Worm (Caenorhabditis elegans) whole organism, L1 larva: ENCODE measurements around the gene ZK863.8.

Experiments
- C04F5.9 ChIP-seq: sonication (generic microtip); optimal IDR thresholded peaks from 2 replicates; lab custom pipeline; 2016; ENCODE audit warnings: missing genetic modification characterization, missing compliant biosample characterization
- blmp-1 ChIP-seq: fragments of 150-350 bp; optimal IDR thresholded peaks from 2 replicates; lab custom pipeline; 2014; ENCODE audit warnings: missing biosample characterization, missing genetic modification characterization
- ceh-63 ChIP-seq: fragments of 200-800 bp; sonication (Bioruptor generic); optimal IDR thresholded peaks from 2 replicates; lab custom pipeline; 2018; ENCODE audit warnings: mild to moderate bottlenecking, missing genetic modification characterization, missing compliant biosample characterization
- ces-1 ChIP-seq: fragments of 150-350 bp; optimal IDR thresholded peaks from 2 replicates; lab custom pipeline; 2014; ENCODE audit warnings: missing biosample characterization, missing genetic modification reagents, missing genetic modification characterization
- dpl-1 ChIP-seq, 3 experiments: fragments of 150-350 bp in 2 of 3; sonication (generic microtip) in 1 of 3; optimal IDR thresholded peaks; 2 replicates each; lab custom pipeline; 2014 to 2017; ENCODE audit warnings: missing biosample characterization in 3 of 3, missing genetic modification characterization in 3 of 3, missing genetic modification reagents in 3 of 3
- efl-1 ChIP-seq, 4 experiments: fragments of 150-350 bp; optimal IDR thresholded peaks in 3 of 4; peaks in 1 of 4; 1 replicate in 1 of 4; 2 replicates in 3 of 4; lab custom pipeline; 2014; ENCODE audit warnings: missing biosample characterization in 2 of 4, missing genetic modification characterization in 2 of 4, missing genetic modification reagents in 2 of 4
- efl-3 ChIP-seq: fragments of 200-800 bp; sonication (Bioruptor generic); optimal IDR thresholded peaks from 2 replicates; lab custom pipeline; 2018; ENCODE audit warnings: mild to moderate bottlenecking, missing genetic modification characterization, missing compliant biosample characterization
- elt-2 ChIP-seq: sonication (generic microtip); optimal IDR thresholded peaks from 2 replicates; lab custom pipeline; 2016; ENCODE audit warnings: missing genetic modification characterization, mild to moderate bottlenecking, inconsistent platforms, missing compliant biosample characterization, missing genetic modification reagents
- elt-3 ChIP-seq, 6 experiments: fragments of 150-350 bp in 1 of 6; sonication (generic microtip); optimal IDR thresholded peaks; 2 replicates each; lab custom pipeline; 2017 to 2018; ENCODE audit warnings: missing biosample characterization in 6 of 6, missing genetic modification characterization in 6 of 6, inconsistent platforms in 1 of 6
- hpl-2 ChIP-seq: fragments of 150-350 bp; optimal IDR thresholded peaks from 2 replicates; lab custom pipeline; 2014; ENCODE audit warnings: missing biosample characterization, missing genetic modification reagents, missing genetic modification characterization
- irx-1 ChIP-seq: sonication (generic microtip); optimal IDR thresholded peaks from 2 replicates; lab custom pipeline; 2016; ENCODE audit warnings: missing genetic modification characterization, missing compliant biosample characterization
- lin-13 ChIP-seq: fragments of 150-350 bp; optimal IDR thresholded peaks from 2 replicates; lab custom pipeline; 2014; ENCODE audit warnings: missing biosample characterization, missing genetic modification reagents, missing genetic modification characterization
- lin-14 ChIP-seq: fragments of 200-800 bp; sonication (Bioruptor generic); optimal IDR thresholded peaks from 2 replicates; lab custom pipeline; 2018; ENCODE audit warnings: mild to moderate bottlenecking, missing genetic modification characterization, moderate library complexity, missing compliant biosample characterization
- lin-35 ChIP-seq, 2 experiments: fragments of 150-350 bp; optimal IDR thresholded peaks; 2 replicates each; lab custom pipeline; 2014; ENCODE audit warnings: missing biosample characterization in 2 of 2, missing genetic modification characterization in 2 of 2, missing genetic modification reagents in 2 of 2
- lsy-2 ChIP-seq, 2 experiments: fragments of 150-350 bp; optimal IDR thresholded peaks; 2 replicates each; lab custom pipeline; 2014; ENCODE audit warnings: missing biosample characterization in 2 of 2, missing genetic modification characterization in 2 of 2
- mab-9 ChIP-seq: fragments of 200-800 bp; sonication (Bioruptor generic); IDR thresholded peaks from 2 replicates; pipeline ENCODE4 v1.3.6; 2022; ENCODE audit warnings: missing genetic modification reagents, missing genetic modification characterization, missing compliant biosample characterization
- mdl-1 ChIP-seq, 2 experiments: fragments of 150-350 bp; optimal IDR thresholded peaks; 2 replicates each; lab custom pipeline; 2014 to 2017; ENCODE audit warnings: missing biosample characterization in 2 of 2, missing genetic modification characterization in 2 of 2, inconsistent platforms in 1 of 2
- mef-2 ChIP-seq: fragments of 150-350 bp; optimal IDR thresholded peaks from 2 replicates; lab custom pipeline; 2014; ENCODE audit warnings: missing biosample characterization, missing genetic modification characterization
- mep-1 ChIP-seq: fragments of 150-350 bp; optimal IDR thresholded peaks from 2 replicates; lab custom pipeline; 2014; ENCODE audit warnings: missing biosample characterization, missing genetic modification characterization
- nhr-12 ChIP-seq: sonication (generic microtip); optimal IDR thresholded peaks from 2 replicates; lab custom pipeline; 2017; ENCODE audit warnings: missing biosample characterization, missing genetic modification characterization
- nhr-20 ChIP-seq: sonication (generic microtip); optimal IDR thresholded peaks from 2 replicates; lab custom pipeline; 2016; ENCODE audit warnings: mild to moderate bottlenecking, missing genetic modification characterization, missing compliant biosample characterization
- nhr-71 ChIP-seq: sonication (generic microtip); optimal IDR thresholded peaks from 2 replicates; lab custom pipeline; 2016; ENCODE audit warnings: mild to moderate bottlenecking, missing genetic modification characterization, moderate library complexity, missing compliant biosample characterization
- nhr-84 ChIP-seq: sonication (generic microtip); optimal IDR thresholded peaks from 2 replicates; lab custom pipeline; 2017; ENCODE audit warnings: missing biosample characterization, missing genetic modification characterization
- nhr-85 ChIP-seq: sonication (generic microtip); peaks from one replicate; lab custom pipeline; 2016; ENCODE audit warnings: missing genetic modification characterization, inconsistent platforms, missing compliant biosample characterization
- nhr-90 ChIP-seq: sonication (generic microtip); optimal IDR thresholded peaks from 2 replicates; lab custom pipeline; 2016; ENCODE audit warnings: mild to moderate bottlenecking, missing genetic modification characterization, missing compliant biosample characterization; ENCODE audit not compliant: poor library complexity
- pag-3 ChIP-seq: sonication (generic microtip); optimal IDR thresholded peaks from 2 replicates; lab custom pipeline; 2017; ENCODE audit warnings: missing genetic modification characterization, mild to moderate bottlenecking, missing compliant biosample characterization, antibody characterized with exemption, borderline replicate concordance; ENCODE audit not compliant: insufficient read depth
- rnt-1 ChIP-seq: sonication (generic microtip); optimal IDR thresholded peaks from 2 replicates; lab custom pipeline; 2016; ENCODE audit warnings: mild to moderate bottlenecking, missing genetic modification characterization, moderate library complexity, missing compliant biosample characterization
- skn-1 ChIP-seq: fragments of 150-350 bp; optimal IDR thresholded peaks from 2 replicates; lab custom pipeline; 2014; ENCODE audit warnings: missing biosample characterization, missing genetic modification characterization
- snpc-4 ChIP-seq: fragments of 150-350 bp; optimal IDR thresholded peaks from 2 replicates; lab custom pipeline; 2014; ENCODE audit warnings: missing biosample characterization, missing genetic modification characterization
- snu-23 ChIP-seq: sonication (generic microtip); optimal IDR thresholded peaks from 2 replicates; lab custom pipeline; 2016; ENCODE audit warnings: missing genetic modification characterization, missing compliant biosample characterization
- tbx-2 ChIP-seq: sonication (generic microtip); optimal IDR thresholded peaks from 2 replicates; lab custom pipeline; 2016; ENCODE audit warnings: missing genetic modification characterization, missing compliant biosample characterization
- unc-130 ChIP-seq: fragments of 150-350 bp; optimal IDR thresholded peaks from 2 replicates; lab custom pipeline; 2017; ENCODE audit warnings: missing biosample characterization, missing genetic modification characterization, inconsistent platforms
- unc-30 ChIP-seq: sonication (generic microtip); optimal IDR thresholded peaks from 2 replicates; lab custom pipeline; 2017; ENCODE audit warnings: missing biosample characterization, missing genetic modification characterization
- unc-62 ChIP-seq: fragments of 150-350 bp; optimal IDR thresholded peaks from 2 replicates; lab custom pipeline; 2014; ENCODE audit warnings: missing biosample characterization, missing genetic modification reagents, missing genetic modification characterization
- unc-98 ChIP-seq: fragments of 200-800 bp; sonication (Bioruptor generic); IDR thresholded peaks from 2 replicates; pipeline ENCODE4 v1.3.6; 2022; ENCODE audit warnings: missing genetic modification characterization, missing compliant biosample characterization
- xbp-1 ChIP-seq: sonication (generic microtip); optimal IDR thresholded peaks from 2 replicates; lab custom pipeline; 2016; ENCODE audit warnings: missing genetic modification characterization, missing compliant biosample characterization
- zag-1 ChIP-seq: fragments of 150-350 bp; optimal IDR thresholded peaks from 2 replicates; lab custom pipeline; 2014; ENCODE audit warnings: missing biosample characterization, missing genetic modification characterization

ZK863.8 gene

DNA sequence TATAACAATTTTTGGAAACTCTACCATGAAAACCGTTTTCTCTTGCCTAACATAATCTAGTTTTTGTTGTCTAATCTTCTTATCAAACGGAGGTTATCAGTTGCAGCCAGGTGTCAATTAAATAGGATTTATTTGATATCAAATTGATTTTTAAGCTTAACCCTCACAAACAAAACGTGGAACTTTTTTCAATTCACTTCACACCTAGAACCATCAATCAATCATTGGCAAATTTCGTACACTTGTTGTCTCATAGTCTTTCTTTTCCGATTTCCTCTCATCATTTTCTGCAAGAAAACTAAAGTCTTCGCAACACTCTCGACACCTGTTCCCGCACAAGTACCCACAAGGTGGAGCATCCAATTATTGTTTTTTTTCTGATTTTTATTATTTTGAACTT lies 21.4 kb upstream of the ZK863.8 start:
- peak; percentile 24 for TF ChIP-seq rnt-1 (tag; lab: Kevin White, UChicago)
- peak; percentile 21 for TF ChIP-seq elt-2 (tag; lab: Kevin White, UChicago)
- no peak for TF ChIP-seq elt-3 (tag; optimal IDR thresholded peaks at IDR 0.05; lab: Kevin White, UChicago)
- TF ChIP-seq lin-14 (GFP tag; lab: Kevin White, UChicago), result peak; percentile 44

DNA sequence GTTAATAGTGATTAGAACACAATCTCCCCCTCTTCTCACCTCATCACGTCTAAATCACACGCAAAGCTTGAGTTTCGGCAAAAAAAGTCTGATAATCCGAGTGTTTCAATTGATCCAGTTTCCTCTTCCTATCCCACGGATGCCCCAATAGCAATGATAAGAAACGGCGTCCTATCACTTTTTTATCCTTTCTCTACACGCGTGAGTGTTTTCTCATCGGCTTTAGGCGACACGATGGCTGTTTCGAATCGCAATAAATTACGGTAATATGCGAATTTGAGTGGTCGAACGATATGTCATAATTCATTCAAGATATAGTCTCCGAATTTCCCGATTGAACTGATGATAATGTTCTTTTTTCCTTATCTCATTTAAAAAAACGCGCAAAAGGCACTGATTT lies 12.2 kb upstream of the ZK863.8 start:
- TF ChIP-seq zag-1, result no peak
- TF ChIP-seq hpl-2 (GFP tag; lab: Kevin White, UChicago), result no peak
- peak; percentile 97 for TF ChIP-seq blmp-1 (tag; lab: Kevin White, UChicago)
- TF ChIP-seq rnt-1 (tag; lab: Kevin White, UChicago), result no peak
- no peak for TF ChIP-seq tbx-2 (tag; lab: Kevin White, UChicago)
- peak in 1 of 6 experiments; percentile 92 for TF ChIP-seq elt-3 (tag; optimal IDR thresholded peaks at IDR 0.05; lab: Kevin White, UChicago)
- TF ChIP-seq irx-1 (tag; lab: Kevin White, UChicago), result no peak
- TF ChIP-seq snpc-4 (tag; lab: Kevin White, UChicago), result no peak

DNA sequence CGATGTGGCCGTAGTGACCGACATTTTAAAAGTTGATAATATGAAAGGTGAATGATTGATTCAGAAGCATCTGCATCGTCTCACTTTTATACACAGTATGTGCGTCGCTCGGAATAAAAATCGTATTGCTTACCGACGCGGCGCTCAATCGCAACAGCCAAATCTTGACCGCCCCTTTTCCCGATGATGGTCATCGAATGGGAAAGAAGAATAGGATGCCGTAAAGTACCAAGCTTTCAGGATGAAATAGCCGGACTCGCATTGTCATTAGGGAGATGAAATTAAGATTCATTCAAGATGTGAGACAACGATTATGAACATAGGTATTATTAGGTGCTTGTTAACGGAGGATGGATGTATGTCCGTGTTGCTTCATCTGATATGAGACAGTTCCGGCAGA lies 11.2 kb upstream of the ZK863.8 start, which contains the start of gene lon-3:
lon-3 (minus strand) TSS at position 101 of the 400 bp plus-strand sequence.
- TF ChIP-seq mep-1 (tag; lab: Kevin White, UChicago) (no peak), unc-62 (GFP tag; lab: Kevin White, UChicago) (no peak), blmp-1 (tag; lab: Kevin White, UChicago) (no peak), unc-30 (tag; lab: Kevin White, UChicago) (no peak)
- TF ChIP-seq, all 84 proteins: peak for 0

DNA sequence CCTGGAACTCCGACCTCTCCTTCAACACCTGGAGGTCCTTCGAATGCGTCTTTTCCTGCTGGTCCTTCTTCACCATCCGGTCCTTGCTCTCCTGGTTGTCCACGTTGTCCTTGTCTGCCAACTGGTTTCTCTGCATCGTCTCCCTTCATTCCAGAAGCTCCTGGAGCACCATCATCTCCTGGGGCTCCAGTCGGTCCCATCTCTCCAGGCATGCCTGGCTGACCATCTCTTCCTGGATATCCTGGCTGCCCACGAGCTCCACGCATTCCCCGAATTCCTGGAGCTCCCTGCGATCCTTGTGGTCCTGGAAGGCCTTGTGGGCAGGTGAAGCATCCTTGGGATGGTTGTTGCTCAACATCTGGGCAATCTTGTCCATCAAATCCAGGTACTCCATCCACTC lies 10.4 kb upstream of the ZK863.8 start:
- TF ChIP-seq unc-98 (no peak), efl-3 (GFP tag; lab: Kevin White, UChicago) (no peak)

DNA sequence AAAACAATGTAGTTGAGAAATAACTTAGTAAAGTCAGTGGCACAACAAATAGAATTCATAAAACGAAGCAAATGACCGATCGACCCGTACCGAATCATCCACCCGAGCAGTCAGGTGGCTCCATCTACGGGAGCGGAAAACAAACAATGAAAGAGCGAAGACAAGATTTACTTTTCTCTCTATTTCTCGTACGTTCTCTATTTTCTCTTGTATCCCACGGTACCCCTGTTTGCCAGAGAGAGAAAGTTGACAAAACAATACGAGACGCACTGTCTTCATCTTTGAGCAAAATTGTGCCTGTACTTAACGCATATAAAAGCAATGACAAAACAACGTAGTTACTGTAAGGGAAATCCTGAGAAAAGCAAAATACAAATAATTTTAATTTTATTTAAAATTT lies 9.3 kb upstream of the ZK863.8 start:
- TF ChIP-seq nhr-12 (tag; lab: Kevin White, UChicago), result no peak
- TF ChIP-seq lin-35 (GFP tag; optimal IDR thresholded peaks at IDR 0.05; lab: Kevin White, UChicago), result no peak
- TF ChIP-seq mef-2, result no peak
- TF ChIP-seq lin-14 (GFP tag; lab: Kevin White, UChicago), result peak; percentile 19
- TF ChIP-seq lin-13 (GFP tag; lab: Kevin White, UChicago), result no peak
- TF ChIP-seq unc-30 (tag; lab: Kevin White, UChicago), result no peak
- TF ChIP-seq efl-1 (optimal IDR thresholded peaks at IDR 0.05; lab: Kevin White, UChicago), result no peak
- TF ChIP-seq efl-1 (GFP tag; optimal IDR thresholded peaks at IDR 0.05 in 1 of 2; lab: Kevin White, UChicago), result peak in 1 of 2 experiments; percentile 56
- no peak for TF ChIP-seq efl-3 (GFP tag; lab: Kevin White, UChicago)

DNA sequence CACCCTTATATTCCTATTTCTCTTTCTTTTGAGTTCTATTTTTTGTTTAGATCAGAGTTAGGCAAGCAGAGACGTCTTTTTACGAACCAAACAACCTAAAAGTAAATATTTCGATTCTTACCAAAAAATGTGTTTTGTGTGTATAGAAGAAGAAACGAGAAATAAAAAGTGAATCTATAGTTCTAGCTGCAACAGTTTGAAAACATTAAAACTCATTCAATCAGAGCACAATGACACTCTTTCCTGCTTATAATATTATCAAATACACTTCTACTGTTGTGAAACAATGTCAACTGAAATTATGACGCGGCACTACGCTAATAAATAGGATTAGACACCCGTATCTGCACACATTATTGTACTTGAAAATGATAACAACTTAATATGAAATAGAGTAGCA lies 8.5 kb upstream of the ZK863.8 start, which contains the start of gene ZK836.3:
ZK836.3 (minus strand) TSS at position 101 of the 400 bp plus-strand sequence.
- no peak for TF ChIP-seq skn-1 (tag; lab: Kevin White, UChicago)
- no peak for TF ChIP-seq efl-1 (optimal IDR thresholded peaks at IDR 0.05; lab: Kevin White, UChicago)
- peak in 1 of 2 experiments; percentile 30 for TF ChIP-seq efl-1 (GFP tag; optimal IDR thresholded peaks at IDR 0.05 in 1 of 2; lab: Kevin White, UChicago)

DNA sequence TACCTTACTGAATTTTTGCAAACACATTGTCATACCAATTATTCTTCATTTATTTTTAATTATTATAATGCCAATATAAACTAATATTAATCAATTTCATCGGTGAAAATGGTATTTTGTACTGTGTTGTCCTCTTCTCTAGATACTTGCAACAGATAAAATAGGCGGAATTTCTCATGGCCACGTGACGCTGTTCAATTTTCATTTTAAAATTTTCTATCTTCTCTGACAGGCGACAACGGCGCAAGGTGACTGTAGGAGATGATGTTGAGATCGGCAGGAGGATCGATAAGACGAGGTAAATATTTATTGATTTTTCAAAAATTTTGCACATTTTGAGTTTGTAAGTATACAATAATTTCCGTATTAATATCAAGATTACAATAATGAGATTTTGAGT lies 7.0 kb upstream of the ZK863.8 start, which contains the start of gene ogdh-2:
ogdh-2 (plus strand) TSS at position 233 of the 400 bp plus-strand sequence.
- no peak for TF ChIP-seq ceh-63
- TF ChIP-seq lsy-2 (tag; optimal IDR thresholded peaks at IDR 0.05; lab: Kevin White, UChicago), result peak; percentile 5 to 6
- TF ChIP-seq mdl-1 (tag; optimal IDR thresholded peaks at IDR 0.05; lab: Kevin White, UChicago), result peak in 1 of 2 experiments; percentile 39
- TF ChIP-seq nhr-71 (tag; lab: Kevin White, UChicago), result peak; percentile 39
- TF ChIP-seq nhr-20 (tag; lab: Kevin White, UChicago), result peak; percentile 65
- no peak for TF ChIP-seq C04F5.9 (tag; lab: Kevin White, UChicago)
- no peak for TF ChIP-seq mef-2
- TF ChIP-seq dpl-1 (GFP tag; optimal IDR thresholded peaks at IDR 0.05; lab: Kevin White, UChicago), result peak in 1 of 3 experiments; percentile 7
- peak; percentile 67 for TF ChIP-seq lin-14 (GFP tag; lab: Kevin White, UChicago)
- no peak for TF ChIP-seq nhr-84 (tag; lab: Kevin White, UChicago)
- TF ChIP-seq snu-23 (GFP tag; lab: Kevin White, UChicago), result peak; percentile 48
- TF ChIP-seq nhr-90 (tag; lab: Kevin White, UChicago), result peak; percentile 16
- TF ChIP-seq efl-1 (optimal IDR thresholded peaks at IDR 0.05; lab: Kevin White, UChicago), result no peak
- TF ChIP-seq efl-1 (GFP tag; optimal IDR thresholded peaks at IDR 0.05 in 1 of 2; lab: Kevin White, UChicago), result no peak
- TF ChIP-seq ces-1, result no peak
- peak; percentile 85 for TF ChIP-seq blmp-1 (tag; lab: Kevin White, UChicago)
- TF ChIP-seq mep-1 (tag; lab: Kevin White, UChicago), result peak; percentile 47
- no peak for TF ChIP-seq mab-9 (GFP tag; lab: Robert Waterston, UW)
- peak; percentile 77 for TF ChIP-seq nhr-85 (tag; lab: Kevin White, UChicago)
- no peak for TF ChIP-seq xbp-1 (tag; lab: Kevin White, UChicago)
- TF ChIP-seq unc-130 (tag; lab: Kevin White, UChicago), result no peak
- peak in 1 of 6 experiments; percentile 73 for TF ChIP-seq elt-3 (tag; optimal IDR thresholded peaks at IDR 0.05; lab: Kevin White, UChicago)
- TF ChIP-seq pag-3 (tag; lab: Kevin White, UChicago), result no peak
- TF ChIP-seq elt-2 (tag; lab: Kevin White, UChicago), result no peak
